Worm (Caenorhabditis elegans) whole organism, mixed stage, embryonic: ENCODE measurements around the gene ddi-1.

Source experiments
- M03D4.4 ChIP-seq: sonication (generic microtip); optimal IDR thresholded peaks from 2 replicates; lab custom pipeline; 2017; ENCODE audit warnings: mild to moderate bottlenecking, missing genetic modification characterization, missing compliant biosample characterization
- bed-3 ChIP-seq: fragments of 200-800 bp; sonication (Bioruptor generic); optimal IDR thresholded peaks from 3 replicates; lab custom pipeline; 2018; ENCODE audit warnings: mild to moderate bottlenecking, missing genetic modification characterization, moderate library complexity, missing compliant biosample characterization
- blmp-1 ChIP-seq: fragments of 150-350 bp; optimal IDR thresholded peaks from 2 replicates; lab custom pipeline; 2014; ENCODE audit warnings: missing biosample characterization, missing genetic modification characterization
- ceh-39 ChIP-seq: fragments of 150-350 bp; optimal IDR thresholded peaks from 2 replicates; lab custom pipeline; 2014; ENCODE audit warnings: missing biosample characterization, missing genetic modification characterization
- ceh-43 ChIP-seq: fragments of 200-800 bp; sonication (Bioruptor generic); optimal IDR thresholded peaks from 2 replicates; lab custom pipeline; 2018; ENCODE audit warnings: mild to moderate bottlenecking, missing genetic modification characterization, moderate library complexity, missing compliant biosample characterization
- ces-1 ChIP-seq: fragments of 150-350 bp; optimal IDR thresholded peaks from 2 replicates; lab custom pipeline; 2014; ENCODE audit warnings: missing biosample characterization, missing genetic modification reagents, missing genetic modification characterization
- cnd-1 ChIP-seq: fragments of 200-800 bp; sonication (Bioruptor generic); optimal IDR thresholded peaks from 2 replicates; lab custom pipeline; 2018; ENCODE audit warnings: mild to moderate bottlenecking, missing genetic modification characterization, missing compliant biosample characterization
- drap-1 ChIP-seq: fragments of 200-800 bp; sonication (Bioruptor generic); optimal IDR thresholded peaks from 3 replicates; lab custom pipeline; 2018; ENCODE audit warnings: mild to moderate bottlenecking, missing genetic modification characterization, missing compliant biosample characterization
- elt-1 ChIP-seq: sonication (generic microtip); optimal IDR thresholded peaks from 2 replicates; lab custom pipeline; 2017; ENCODE audit warnings: missing genetic modification characterization, mild to moderate bottlenecking, missing compliant biosample characterization, antibody characterized with exemption, moderate library complexity, borderline replicate concordance; ENCODE audit not compliant: insufficient read depth
- elt-3 ChIP-seq: fragments of 150-350 bp; optimal IDR thresholded peaks from 2 replicates; lab custom pipeline; 2014; ENCODE audit warnings: missing biosample characterization, missing genetic modification characterization
- flh-1 ChIP-seq: fragments of 200-800 bp; sonication (Bioruptor generic); optimal IDR thresholded peaks from 2 replicates; lab custom pipeline; 2018; ENCODE audit warnings: mild to moderate bottlenecking, missing genetic modification characterization, moderate library complexity, missing compliant biosample characterization
- hlh-1 ChIP-seq: fragments of 150-350 bp; optimal IDR thresholded peaks from 2 replicates; lab custom pipeline; 2014; ENCODE audit warnings: missing biosample characterization, missing genetic modification reagents, missing genetic modification characterization
- lin-13 ChIP-seq: fragments of 150-350 bp; optimal IDR thresholded peaks from 2 replicates; lab custom pipeline; 2014; ENCODE audit warnings: missing biosample characterization, missing genetic modification characterization
- lin-32 ChIP-seq: fragments of 200-800 bp; sonication (Bioruptor generic); optimal IDR thresholded peaks from 2 replicates; lab custom pipeline; 2018; ENCODE audit warnings: mild to moderate bottlenecking, missing genetic modification characterization, missing compliant biosample characterization
- lsy-2 ChIP-seq: fragments of 150-350 bp; optimal IDR thresholded peaks from 2 replicates; lab custom pipeline; 2014; ENCODE audit warnings: missing biosample characterization, missing genetic modification characterization
- mab-5 ChIP-seq: fragments of 150-350 bp; optimal IDR thresholded peaks from 2 replicates; lab custom pipeline; 2014; ENCODE audit warnings: missing biosample characterization, missing genetic modification characterization
- mep-1 ChIP-seq: fragments of 150-350 bp; optimal IDR thresholded peaks from 2 replicates; lab custom pipeline; 2017; ENCODE audit warnings: missing biosample characterization, missing genetic modification reagents, missing genetic modification characterization, inconsistent platforms
- mls-2 ChIP-seq: sonication (generic microtip); optimal IDR thresholded peaks from 2 replicates; lab custom pipeline; 2016; ENCODE audit warnings: mild to moderate bottlenecking, missing genetic modification characterization, moderate library complexity, missing compliant biosample characterization
- nhr-12 ChIP-seq: fragments of 150-350 bp; optimal IDR thresholded peaks from 2 replicates; lab custom pipeline; 2014; ENCODE audit warnings: missing biosample characterization, missing genetic modification characterization
- nhr-2 ChIP-seq: fragments of 150-350 bp; optimal IDR thresholded peaks from 2 replicates; lab custom pipeline; 2014; ENCODE audit warnings: missing biosample characterization, missing genetic modification characterization
- nhr-237 ChIP-seq: fragments of 150-350 bp; optimal IDR thresholded peaks from 2 replicates; lab custom pipeline; 2014; ENCODE audit warnings: missing biosample characterization, missing genetic modification characterization
- nhr-28 ChIP-seq: fragments of 150-350 bp; optimal IDR thresholded peaks from 2 replicates; lab custom pipeline; 2014; ENCODE audit warnings: missing biosample characterization, missing genetic modification characterization
- nhr-76 ChIP-seq: sonication (generic microtip); optimal IDR thresholded peaks from 2 replicates; lab custom pipeline; 2017; ENCODE audit warnings: missing biosample characterization, missing genetic modification characterization
- pha-4 ChIP-seq: fragments of 150-350 bp; optimal IDR thresholded peaks from 2 replicates; lab custom pipeline; 2018; ENCODE audit warnings: missing biosample characterization, missing genetic modification reagents, missing genetic modification characterization
- sem-2 ChIP-seq: fragments of 200-800 bp; sonication (Bioruptor generic); optimal IDR thresholded peaks from 2 replicates; lab custom pipeline; 2018; ENCODE audit warnings: mild to moderate bottlenecking, missing genetic modification characterization, missing compliant biosample characterization
- snpc-4 ChIP-seq: fragments of 150-350 bp; optimal IDR thresholded peaks from 2 replicates; lab custom pipeline; 2014; ENCODE audit warnings: missing biosample characterization, missing genetic modification characterization
- sptf-1 ChIP-seq: sonication (generic microtip); optimal IDR thresholded peaks from 2 replicates; lab custom pipeline; 2017; ENCODE audit warnings: mild to moderate bottlenecking, missing genetic modification characterization, moderate library complexity, missing compliant biosample characterization
- tbx-8 ChIP-seq: fragments of 200-800 bp; sonication (Bioruptor generic); optimal IDR thresholded peaks from 2 replicates; lab custom pipeline; 2018; ENCODE audit warnings: mild to moderate bottlenecking, missing genetic modification characterization, moderate library complexity, missing compliant biosample characterization
- unc-120 ChIP-seq: sonication (generic microtip); optimal IDR thresholded peaks from 2 replicates; lab custom pipeline; 2017; ENCODE audit warnings: missing genetic modification characterization, missing compliant biosample characterization; ENCODE audit not compliant: poor library complexity, severe bottlenecking
- unc-39 ChIP-seq: fragments of 150-350 bp; optimal IDR thresholded peaks from 2 replicates; lab custom pipeline; 2014; ENCODE audit warnings: missing biosample characterization, missing genetic modification characterization
- unc-62 ChIP-seq: fragments of 150-350 bp; optimal IDR thresholded peaks from 2 replicates; lab custom pipeline; 2014; ENCODE audit warnings: missing biosample characterization, missing genetic modification reagents, missing genetic modification characterization
- ztf-11 ChIP-seq: fragments of 150-350 bp; optimal IDR thresholded peaks from 2 replicates; lab custom pipeline; 2014; ENCODE audit warnings: missing biosample characterization, missing genetic modification characterization

The ddi-1 gene

DNA sequence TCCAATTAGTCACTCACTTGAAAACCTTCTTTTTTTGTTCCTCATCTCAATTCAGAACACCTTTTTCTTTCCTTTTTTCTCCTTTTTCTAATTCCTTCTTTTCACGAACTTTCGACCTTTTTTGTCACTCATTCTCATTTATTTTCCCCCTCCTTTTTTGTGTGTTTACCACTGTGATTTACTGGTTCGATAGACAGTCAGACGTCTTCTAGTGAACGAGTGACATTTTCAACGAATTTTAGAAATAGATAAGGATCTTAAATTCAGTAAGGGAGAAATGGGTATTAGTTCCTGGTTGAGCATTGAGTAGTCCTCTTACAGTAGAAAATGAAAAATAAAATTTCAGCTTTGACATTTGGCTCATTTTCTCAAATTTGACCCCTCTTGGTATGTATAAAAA, 30.8 kb upstream of the ddi-1 start:
- TF ChIP-seq nhr-76 (tag; lab: Kevin White, UChicago) (no peak), elt-3 (tag; lab: Kevin White, UChicago) (no peak), ceh-39 (tag; lab: Kevin White, UChicago) (no peak), pha-4 (tag; lab: Kevin White, UChicago) (no peak), sem-2 (no peak), nhr-2 (no peak), unc-39 (no peak), drap-1 (GFP tag; lab: Kevin White, UChicago) (no peak), snpc-4 (tag; lab: Kevin White, UChicago) (no peak), mls-2 (no peak), hlh-1 (no peak), lin-13 (no peak), unc-120 (no peak), blmp-1 (tag; lab: Kevin White, UChicago) (no peak), unc-62 (GFP tag; lab: Kevin White, UChicago) (no peak), elt-1 (tag; lab: Kevin White, UChicago) (no peak), ceh-43 (GFP tag; lab: Kevin White, UChicago) (no peak), tbx-8 (GFP tag; lab: Kevin White, UChicago) (no peak), M03D4.4 (no peak)

DNA sequence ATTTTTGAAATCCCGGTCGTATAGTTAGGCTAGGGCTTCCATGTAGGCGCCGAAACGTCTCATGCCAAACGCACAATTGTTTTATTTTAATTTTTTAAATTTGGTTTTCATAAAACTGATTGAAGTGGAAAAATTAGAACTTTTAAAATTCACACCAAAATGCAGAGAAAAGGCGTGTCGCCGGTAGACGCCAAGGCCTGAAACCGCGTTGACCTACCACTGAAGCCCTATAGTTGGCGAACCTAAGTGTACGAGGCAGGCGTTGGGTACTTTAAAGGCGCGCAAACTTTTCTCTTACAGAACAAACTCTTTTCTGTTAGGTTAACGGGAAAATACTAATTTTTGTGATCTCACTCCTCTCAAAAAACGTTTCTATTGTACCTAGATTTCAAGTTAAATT, 29.4 kb upstream of the ddi-1 start, which contains the start of gene Y73B6BL.44:
Gene Y73B6BL.44, plus strand, starts transcription at position 301 of the 400 bp plus-strand sequence.
- TF ChIP-seq ceh-43 (GFP tag; lab: Kevin White, UChicago) (no peak), lin-32 (GFP tag; lab: Kevin White, UChicago) (no peak), bed-3 (GFP tag; lab: Kevin White, UChicago) (no peak), ceh-39 (tag; lab: Kevin White, UChicago) (no peak), tbx-8 (GFP tag; lab: Kevin White, UChicago) (no peak), ztf-11 (tag; lab: Kevin White, UChicago) (no peak), lsy-2 (tag; lab: Kevin White, UChicago) (no peak), mep-1 (no peak), sptf-1 (no peak), nhr-76 (tag; lab: Kevin White, UChicago) (no peak), ces-1 (GFP tag; lab: Kevin White, UChicago) (no peak), flh-1 (GFP tag; lab: Kevin White, UChicago) (no peak), unc-120 (no peak)
- TF ChIP-seq, all 35 proteins: peak for 0

DNA sequence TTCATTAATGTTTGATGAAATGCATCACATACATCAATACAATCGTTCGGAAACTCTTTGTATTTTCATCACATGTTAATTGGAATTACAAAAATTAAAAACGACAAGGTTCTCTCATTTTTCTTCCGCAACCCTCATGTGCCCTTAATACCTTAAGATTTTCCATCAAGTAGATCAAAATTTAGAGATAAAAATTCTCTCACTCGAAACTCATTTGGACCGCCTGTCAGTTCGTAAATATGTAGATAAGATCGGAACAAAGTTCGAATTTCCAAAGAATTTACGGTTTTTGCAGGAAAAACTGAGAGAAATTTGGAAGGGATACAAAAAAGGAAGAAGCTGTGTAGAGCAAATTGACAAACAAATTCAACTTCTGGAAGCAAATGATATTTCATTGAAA, 26.6 kb upstream of the ddi-1 start:
- TF ChIP-seq nhr-28 (tag; lab: Kevin White, UChicago) (no peak), ces-1 (GFP tag; lab: Kevin White, UChicago) (no peak), sem-2 (no peak), sptf-1 (no peak), lsy-2 (tag; lab: Kevin White, UChicago) (no peak), elt-3 (tag; lab: Kevin White, UChicago) (no peak), drap-1 (GFP tag; lab: Kevin White, UChicago) (no peak), blmp-1 (tag; lab: Kevin White, UChicago) (no peak), bed-3 (GFP tag; lab: Kevin White, UChicago) (no peak), nhr-12 (tag; lab: Kevin White, UChicago) (no peak), unc-120 (no peak), nhr-2 (no peak), mls-2 (no peak), lin-13 (no peak), elt-1 (tag; lab: Kevin White, UChicago) (no peak), unc-62 (GFP tag; lab: Kevin White, UChicago) (no peak)

ce11 chrIV:6500433-6500832, 22.2 kb upstream of the ddi-1 start:
- TF ChIP-seq bed-3 (GFP tag; lab: Kevin White, UChicago) (no peak), cnd-1 (tag; lab: Kevin White, UChicago) (no peak), snpc-4 (tag; lab: Kevin White, UChicago) (no peak), sptf-1 (no peak), flh-1 (GFP tag; lab: Kevin White, UChicago) (no peak), mab-5 (no peak), lin-13 (no peak), tbx-8 (GFP tag; lab: Kevin White, UChicago) (no peak), blmp-1 (tag; lab: Kevin White, UChicago) (no peak), lin-32 (GFP tag; lab: Kevin White, UChicago) (no peak), pha-4 (tag; lab: Kevin White, UChicago) (no peak), sem-2 (no peak)

- TF ChIP-seq pha-4 (tag; lab: Kevin White, UChicago) (peak; percentile 88), flh-1 (GFP tag; lab: Kevin White, UChicago) (no peak), nhr-237 (tag; lab: Kevin White, UChicago) (no peak), unc-39 (no peak)
Measured at ce11 chrIV:6500843-6501242, 21.8 kb upstream of the ddi-1 start.
